Worm (Caenorhabditis elegans): Measurements from ENCODE around the gene C16C10.4.

Gene C16C10.4

DNA sequence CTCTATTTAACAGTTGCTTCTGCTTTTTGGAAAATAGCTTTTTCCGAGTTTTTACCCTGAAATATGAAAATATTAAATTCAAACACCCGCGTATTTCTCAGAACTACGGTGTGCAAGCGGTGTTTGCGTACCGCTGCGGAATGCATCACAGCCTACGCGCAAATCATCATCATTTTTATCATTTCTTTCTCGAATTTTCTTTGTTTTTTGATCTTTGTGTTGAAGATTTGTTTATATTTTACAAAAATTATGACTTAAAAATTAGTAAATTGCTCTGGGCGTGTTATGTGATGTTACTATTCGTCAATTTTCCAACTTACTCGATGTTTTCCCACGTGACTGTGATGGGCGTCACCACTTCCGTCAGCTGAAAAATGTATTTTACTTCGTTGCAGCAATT lies 20.2 kb upstream of the C16C10.4 start:
- TF ChIP-seq ztf-4 (tag; optimal IDR thresholded peaks at IDR 0.05) (peak; percentile 3), nhr-11 (tag; optimal IDR thresholded peaks at IDR 0.05) (no peak), zag-1 (tag; optimal IDR thresholded peaks at IDR 0.05) (no peak), nhr-25 (tag; optimal IDR thresholded peaks at IDR 0.05) (no peak), nhr-23 (tag; optimal IDR thresholded peaks at IDR 0.05) (no peak), nhr-77 (tag; optimal IDR thresholded peaks at IDR 0.05) (no peak), ZK546.5 (tag; optimal IDR thresholded peaks at IDR 0.05) (no peak), sem-4 (tag; optimal IDR thresholded peaks at IDR 0.05) (no peak), ztf-1 (GFP tag; conservative IDR thresholded peaks at IDR 0.05) (no peak), mab-5 (tag; optimal IDR thresholded peaks at IDR 0.05) (peak; percentile 1), lin-11 (tag; optimal IDR thresholded peaks at IDR 0.05) (peak; percentile 54), sma-3 (GFP tag; optimal IDR thresholded peaks at IDR 0.05) (peak; percentile 77), nhr-10 (tag; optimal IDR thresholded peaks at IDR 0.05) (no peak), R02D3.7 (tag; optimal IDR thresholded peaks at IDR 0.05) (no peak), ceh-82 (tag; optimal IDR thresholded peaks at IDR 0.05) (no peak), nhr-6 (tag; optimal IDR thresholded peaks at IDR 0.05) (no peak), elt-3 (tag; optimal IDR thresholded peaks at IDR 0.05) (no peak), gmeb-1 (tag; optimal IDR thresholded peaks at IDR 0.05) (peak; percentile 96), lin-13 (GFP tag; optimal IDR thresholded peaks at IDR 0.05) (peak; percentile 61), mbf-1 (tag; optimal IDR thresholded peaks at IDR 0.05) (no peak), lin-39 (tag; optimal IDR thresholded peaks at IDR 0.05) (no peak), sma-9 (GFP tag; optimal IDR thresholded peaks at IDR 0.05) (peak; percentile 73), sma-9 (tag; optimal IDR thresholded peaks at IDR 0.05) (no peak), egl-27 (tag; optimal IDR thresholded peaks at IDR 0.05) (no peak), peb-1 (tag; optimal IDR thresholded peaks at IDR 0.05) (no peak), unc-39 (tag; optimal IDR thresholded peaks at IDR 0.05) (no peak), elt-1 (tag; optimal IDR thresholded peaks at IDR 0.05) (no peak), snpc-4 (tag; optimal IDR thresholded peaks at IDR 0.05) (no peak), crh-2 (tag; optimal IDR thresholded peaks at IDR 0.05) (peak; percentile 74), nhr-237 (tag; optimal IDR thresholded peaks at IDR 0.05) (no peak), mdl-1 (tag; optimal IDR thresholded peaks at IDR 0.05) (peak in 1 of 2 experiments; percentile 4), fos-1 (tag; optimal IDR thresholded peaks at IDR 0.05) (peak; percentile 68), aly-2 (tag; optimal IDR thresholded peaks at IDR 0.05) (no peak), F13H6.1 (tag; optimal IDR thresholded peaks at IDR 0.05) (peak; percentile 40), unc-62 (GFP tag; optimal IDR thresholded peaks at IDR 0.05) (no peak), nhr-21 (tag; optimal IDR thresholded peaks at IDR 0.05) (peak; percentile 52), blmp-1 (tag; optimal IDR thresholded peaks at IDR 0.05; ENCODE audit: insufficient read depth) (peak; percentile 32), ceh-16 (tag; optimal IDR thresholded peaks at IDR 0.05) (no peak), ama-1 (optimal IDR thresholded peaks at IDR 0.05) (peak; percentile 56), ztf-11 (tag; optimal IDR thresholded peaks at IDR 0.05) (no peak), Y55F3AM.14 (GFP tag; optimal IDR thresholded peaks at IDR 0.05) (no peak), nhr-129 (tag; optimal IDR thresholded peaks at IDR 0.05) (peak; percentile 72), nhr-12 (tag; optimal IDR thresholded peaks at IDR 0.05) (no peak), dmd-4 (tag; optimal IDR thresholded peaks at IDR 0.05) (no peak), unc-55 (GFP tag; optimal IDR thresholded peaks at IDR 0.05) (peak; percentile 88), C34F6.9 (tag; optimal IDR thresholded peaks at IDR 0.05) (peak; percentile 83), skn-1 (tag; optimal IDR thresholded peaks at IDR 0.05) (no peak), lsy-2 (tag; optimal IDR thresholded peaks at IDR 0.05) (peak; percentile 93 to 99), alr-1 (tag; optimal IDR thresholded peaks at IDR 0.05) (no peak)
